Fruit fly (Drosophila melanogaster) whole organism, prepupa: Measurements from ENCODE around the gene CG3104.

ENCODE experiments used
- Blimp-1 ChIP-seq: fragments of 200-800 bp; sonication (Bioruptor generic); optimal IDR thresholded peaks from 3 replicates; lab custom pipeline; 2017; ENCODE audit warnings: missing biosample characterization, missing genetic modification characterization, mild to moderate bottlenecking, moderate library complexity, missing genetic modification reagents
- CG10669 ChIP-seq: fragments of 200-800 bp; sonication (Bioruptor generic); optimal IDR thresholded peaks from 3 replicates; lab custom pipeline; 2018; ENCODE audit warnings: missing biosample characterization, mild to moderate bottlenecking, missing genetic modification characterization, moderate library complexity
- CG11294 ChIP-seq: fragments of 200-800 bp; sonication (Bioruptor generic); IDR thresholded peaks from 2 replicates; pipeline ENCODE4 v1.3.6; 2022; ENCODE audit warnings: missing biosample characterization, missing genetic modification characterization
- CG11902 ChIP-seq: fragments of 200-800 bp; sonication (Bioruptor generic); optimal IDR thresholded peaks from 3 replicates; lab custom pipeline; 2016; ENCODE audit warnings: missing biosample characterization, missing genetic modification characterization
- CG15336 ChIP-seq: fragments of 200-800 bp; sonication (Bioruptor generic); IDR thresholded peaks from 2 replicates; pipeline ENCODE4 v1.3.6; 2022; ENCODE audit warnings: missing biosample characterization, missing genetic modification characterization
- CG1621 ChIP-seq: fragments of 200-800 bp; sonication (Bioruptor generic); optimal IDR thresholded peaks from 3 replicates; lab custom pipeline; 2018; ENCODE audit warnings: missing biosample characterization, mild to moderate bottlenecking, missing genetic modification characterization
- CG3032 ChIP-seq: fragments of 200-800 bp; optimal IDR thresholded peaks from 2 replicates; lab custom pipeline; 2019; ENCODE audit warnings: missing biosample characterization, mild to moderate bottlenecking, missing genetic modification characterization, moderate library complexity
- CG31627 ChIP-seq: fragments of 200-800 bp; sonication (Bioruptor generic); optimal IDR thresholded peaks from 3 replicates; lab custom pipeline; 2016; ENCODE audit warnings: missing biosample characterization, missing genetic modification characterization
- CG32006 ChIP-seq: fragments of 200-800 bp; sonication (Bioruptor generic); optimal IDR thresholded peaks from 3 replicates; lab custom pipeline; 2017; ENCODE audit warnings: missing biosample characterization, mild to moderate bottlenecking, missing genetic modification characterization
- CG34406 ChIP-seq: fragments of 200-800 bp; sonication (Bioruptor generic); optimal IDR thresholded peaks from 3 replicates; lab custom pipeline; 2016; ENCODE audit warnings: missing biosample characterization, missing genetic modification characterization
- CG3919 ChIP-seq: fragments of 200-800 bp; sonication (Bioruptor generic); optimal IDR thresholded peaks from 3 replicates; lab custom pipeline; 2016; ENCODE audit warnings: missing biosample characterization, missing genetic modification characterization
- CG6163 ChIP-seq: fragments of 200-800 bp; sonication (Bioruptor generic); IDR thresholded peaks from 3 replicates; pipeline ENCODE4 v1.3.6; 2022; ENCODE audit warnings: missing biosample characterization, missing genetic modification characterization
- CG6276 ChIP-seq: fragments of 200-800 bp; sonication (Bioruptor generic); optimal IDR thresholded peaks from 2 replicates; lab custom pipeline; 2017; ENCODE audit warnings: missing biosample characterization, mild to moderate bottlenecking, missing genetic modification characterization
- CG6808 ChIP-seq: fragments of 200-800 bp; sonication (Bioruptor generic); optimal IDR thresholded peaks from 3 replicates; lab custom pipeline; 2017; ENCODE audit warnings: missing biosample characterization, missing genetic modification characterization, mild to moderate bottlenecking, moderate library complexity, missing genetic modification reagents
- CG6854 ChIP-seq: fragments of 200-800 bp; sonication (Bioruptor generic); optimal IDR thresholded peaks from 2 replicates; lab custom pipeline; 2017; ENCODE audit warnings: missing biosample characterization, mild to moderate bottlenecking, missing genetic modification characterization
- CG8319 ChIP-seq: fragments of 200-800 bp; sonication (Bioruptor generic); optimal IDR thresholded peaks from 3 replicates; lab custom pipeline; 2016; ENCODE audit warnings: missing biosample characterization, missing genetic modification characterization
- CG8632 ChIP-seq: fragments of 200-800 bp; sonication (Bioruptor generic); optimal IDR thresholded peaks from 3 replicates; lab custom pipeline; 2016; ENCODE audit warnings: missing biosample characterization, missing genetic modification characterization
- CG9139 ChIP-seq: fragments of 200-800 bp; sonication (Bioruptor generic); optimal IDR thresholded peaks from 3 replicates; lab custom pipeline; 2017; ENCODE audit warnings: missing biosample characterization, mild to moderate bottlenecking, missing genetic modification characterization
- Eip75B ChIP-seq: fragments of 200-800 bp; sonication (Bioruptor generic); optimal IDR thresholded peaks from 3 replicates; lab custom pipeline; 2016; ENCODE audit warnings: missing biosample characterization, missing genetic modification characterization
- Eip78C ChIP-seq: fragments of 200-800 bp; sonication (Bioruptor generic); peaks from one replicate; lab custom pipeline; 2016; ENCODE audit warnings: missing biosample characterization, missing genetic modification characterization
- Eip93F ChIP-seq: fragments of 200-800 bp; sonication (Bioruptor generic); optimal IDR thresholded peaks from 2 replicates; lab custom pipeline; 2016; ENCODE audit warnings: missing biosample characterization, mild to moderate bottlenecking, missing genetic modification characterization
- Ets21C ChIP-seq: fragments of 200-800 bp; sonication (Bioruptor generic); optimal IDR thresholded peaks from 3 replicates; lab custom pipeline; 2016; ENCODE audit warnings: missing biosample characterization, missing genetic modification characterization
- Ets96B ChIP-seq: fragments of 200-800 bp; optimal IDR thresholded peaks from 2 replicates; lab custom pipeline; 2019; ENCODE audit warnings: missing biosample characterization, mild to moderate bottlenecking, missing genetic modification characterization, moderate library complexity
- Gug ChIP-seq: fragments of 200-800 bp; sonication (Bioruptor generic); IDR thresholded peaks from 2 replicates; pipeline ENCODE4 v1.3.6; 2022; ENCODE audit warnings: missing biosample characterization, missing genetic modification characterization
- Hr38 ChIP-seq: sonication (Bioruptor generic); optimal IDR thresholded peaks from 2 replicates; lab custom pipeline; 2016; ENCODE audit warnings: missing biosample characterization, missing genetic modification characterization
- Lpt ChIP-seq: fragments of 200-800 bp; sonication (Bioruptor generic); optimal IDR thresholded peaks from 3 replicates; lab custom pipeline; 2016; ENCODE audit warnings: missing biosample characterization, missing genetic modification characterization
- Met ChIP-seq: fragments of 200-800 bp; sonication (Bioruptor generic); optimal IDR thresholded peaks from 3 replicates; lab custom pipeline; 2016; ENCODE audit warnings: missing biosample characterization, missing genetic modification characterization
- OdsH ChIP-seq: fragments of 200-800 bp; sonication (Bioruptor generic); optimal IDR thresholded peaks from 3 replicates; lab custom pipeline; 2016; ENCODE audit warnings: missing biosample characterization, missing genetic modification characterization
- Smox ChIP-seq: fragments of 200-800 bp; sonication (Bioruptor generic); optimal IDR thresholded peaks from 3 replicates; lab custom pipeline; 2016; ENCODE audit warnings: missing biosample characterization, missing genetic modification characterization
- Sox102F ChIP-seq: fragments of 200-800 bp; sonication (Bioruptor generic); optimal IDR thresholded peaks from 2 replicates; lab custom pipeline; 2016; ENCODE audit warnings: missing biosample characterization, mild to moderate bottlenecking, missing genetic modification characterization
- Sox14 ChIP-seq: fragments of 200-800 bp; sonication (Bioruptor generic); optimal IDR thresholded peaks from 3 replicates; lab custom pipeline; 2016; ENCODE audit warnings: missing biosample characterization, missing genetic modification characterization
- achi ChIP-seq: fragments of 200-800 bp; sonication (Bioruptor generic); optimal IDR thresholded peaks from 3 replicates; lab custom pipeline; 2016; ENCODE audit warnings: missing biosample characterization, missing genetic modification characterization
- acj6 ChIP-seq: fragments of 200-800 bp; sonication (Bioruptor generic); optimal IDR thresholded peaks from 3 replicates; lab custom pipeline; 2016; ENCODE audit warnings: missing biosample characterization, missing genetic modification characterization
- dsx ChIP-seq: fragments of 200-800 bp; optimal IDR thresholded peaks from 3 replicates; lab custom pipeline; 2019; ENCODE audit warnings: missing biosample characterization, mild to moderate bottlenecking, missing genetic modification characterization, moderate library complexity; ENCODE audit not compliant: poor library complexity, severe bottlenecking
- eg ChIP-seq: fragments of 200-800 bp; sonication (Bioruptor generic); IDR thresholded peaks from 3 replicates; pipeline ENCODE4 v1.3.6; 2022; ENCODE audit warnings: missing biosample characterization, missing genetic modification characterization
- fd59A ChIP-seq: fragments of 200-800 bp; sonication (Bioruptor generic); optimal IDR thresholded peaks from 2 replicates; lab custom pipeline; 2017; ENCODE audit warnings: missing biosample characterization, mild to moderate bottlenecking, missing genetic modification characterization, missing genetic modification reagents
- fd85E ChIP-seq: fragments of 200-800 bp; sonication (Bioruptor generic); optimal IDR thresholded peaks from 3 replicates; lab custom pipeline; 2016; ENCODE audit warnings: missing biosample characterization, missing genetic modification characterization
- fkh ChIP-seq: fragments of 200-800 bp; sonication (Bioruptor generic); optimal IDR thresholded peaks from 3 replicates; lab custom pipeline; 2017; ENCODE audit warnings: missing biosample characterization, mild to moderate bottlenecking, missing genetic modification characterization, moderate library complexity
- lz ChIP-seq: fragments of 200-800 bp; sonication (Bioruptor generic); optimal IDR thresholded peaks from 3 replicates; lab custom pipeline; 2016; ENCODE audit warnings: missing biosample characterization, missing genetic modification characterization
- spab ChIP-seq: fragments of 200-800 bp; sonication (Bioruptor generic); optimal IDR thresholded peaks from 2 replicates; lab custom pipeline; 2017; ENCODE audit warnings: missing biosample characterization, mild to moderate bottlenecking, missing genetic modification characterization, missing genetic modification reagents
- ss ChIP-seq, 2 experiments: fragments of 200-800 bp; sonication (Bioruptor generic); optimal IDR thresholded peaks; 2 replicates in 1 of 2; 3 replicates in 1 of 2; lab custom pipeline; 2017 to 2018; ENCODE audit warnings: mild to moderate bottlenecking in 2 of 2, missing biosample characterization in 2 of 2, missing genetic modification characterization in 2 of 2, moderate library complexity in 1 of 2
- svp ChIP-seq: fragments of 200-800 bp; sonication (Bioruptor generic); peaks from one replicate; lab custom pipeline; 2016; ENCODE audit warnings: missing biosample characterization, missing genetic modification characterization
- topi ChIP-seq: fragments of 200-800 bp; sonication (Bioruptor generic); optimal IDR thresholded peaks from 3 replicates; lab custom pipeline; 2016; ENCODE audit warnings: missing biosample characterization, missing genetic modification characterization
- vri ChIP-seq: fragments of 200-800 bp; sonication (Bioruptor generic); optimal IDR thresholded peaks from 3 replicates; lab custom pipeline; 2016; ENCODE audit warnings: missing biosample characterization, mild to moderate bottlenecking, missing genetic modification characterization

CG3104 gene

dm6 chr2L:2857862-2858734, 2.5 kb upstream of the CG3104 start (continued):
- peak; percentile 69 for TF ChIP-seq acj6 (GFP tag; lab: Kevin White, UChicago)
- TF ChIP-seq CG6854, result no peak
- TF ChIP-seq Sox102F (GFP tag; lab: Kevin White, UChicago), result peak; percentile 39
- TF ChIP-seq CG31627 (GFP tag; lab: Kevin White, UChicago), result peak; percentile 24
- no peak for TF ChIP-seq CG9139 (GFP tag; lab: Kevin White, UChicago)
- peak; percentile 50 for TF ChIP-seq Smox (GFP tag; lab: Kevin White, UChicago)
- peak; percentile 44; the same call in 1 of the 2 replicates for TF ChIP-seq CG11294 (GFP tag; lab: Robert Waterston, UW)
- peak; percentile 6 for TF ChIP-seq Ets96B
- TF ChIP-seq CG8319, result peak; percentile 11
- TF ChIP-seq Lpt, result peak; percentile 68
- peak; percentile 16 for TF ChIP-seq Sox14
- TF ChIP-seq CG10669 (GFP tag; lab: Kevin White, UChicago), result peak; percentile 54
- peak; percentile 47 for TF ChIP-seq vri (GFP tag; lab: Kevin White, UChicago)
- peak; percentile 42 for TF ChIP-seq CG6808 (GFP tag; lab: Kevin White, UChicago)
- no peak for TF ChIP-seq fd85E (GFP tag; lab: Kevin White, UChicago)
- TF ChIP-seq Hr38 (GFP tag; lab: Kevin White, UChicago), result no peak
- TF ChIP-seq CG1621, result no peak
- peak; percentile 92 for TF ChIP-seq fkh (GFP tag; lab: Kevin White, UChicago)
- TF ChIP-seq Gug (GFP tag; lab: Robert Waterston, UW), result peak; percentile 70
- peak; percentile 46 for TF ChIP-seq Met
- no peak for TF ChIP-seq fd59A
- peak; percentile 88 for TF ChIP-seq eg (GFP tag; lab: Robert Waterston, UW)
- TF ChIP-seq, all 60 proteins: peak for 45

dm6 chr2L:2856960-2857584, 1.5 kb upstream of the CG3104 start, which contains the start of gene CG2991:
Gene CG2991 (plus strand): TSS chr2L:2857164.
- TF ChIP-seq CG6854 (peak; percentile 5), vri (GFP tag; lab: Kevin White, UChicago) (peak; percentile 78), achi (GFP tag; lab: Kevin White, UChicago) (no peak), topi (GFP tag; lab: Kevin White, UChicago) (peak; percentile 41), Met (peak; percentile 1), Ets21C (GFP tag; lab: Kevin White, UChicago) (no peak), lz (peak; percentile 33), Blimp-1 (GFP tag; lab: Kevin White, UChicago) (no peak), Smox (GFP tag; lab: Kevin White, UChicago) (peak; percentile 0), OdsH (GFP tag; lab: Kevin White, UChicago) (no peak), ss (GFP tag; optimal IDR thresholded peaks at IDR 0.05; lab: Kevin White, UChicago) (peak in 1 of 2 experiments; percentile 24), CG6163 (GFP tag; lab: Robert Waterston, UW) (0 out of 3 replicates have a peak, but pooled peaks have one; percentile 12), CG3919 (GFP tag; lab: Kevin White, UChicago) (peak; percentile 2), dsx (GFP tag; lab: Kevin White, UChicago) (peak; percentile 75), CG10669 (GFP tag; lab: Kevin White, UChicago) (no peak), Sox102F (GFP tag; lab: Kevin White, UChicago) (peak; percentile 58), CG32006 (GFP tag; lab: Kevin White, UChicago) (no peak), Eip93F (GFP tag; lab: Kevin White, UChicago) (peak; percentile 61), Eip75B (GFP tag; lab: Kevin White, UChicago) (peak; percentile 15), Sox14 (peak; percentile 78), spab (GFP tag; lab: Kevin White, UChicago) (no peak), CG15336 (GFP tag; lab: Robert Waterston, UW) (peak; percentile 12; the same call in 1 of the 2 replicates), CG8632 (GFP tag; lab: Kevin White, UChicago) (no peak), Ets96B (peak; percentile 3), CG8319 (no peak), CG3032 (no peak), CG11902 (no peak), svp (GFP tag; lab: Kevin White, UChicago) (peak; percentile 66), eg (GFP tag; lab: Robert Waterston, UW) (no peak), CG31627 (GFP tag; lab: Kevin White, UChicago) (no peak), CG34406 (GFP tag; lab: Kevin White, UChicago) (no peak), Eip78C (peak; percentile 73), acj6 (GFP tag; lab: Kevin White, UChicago) (no peak), CG6276 (GFP tag; lab: Kevin White, UChicago) (no peak)
